Fruit fly (Drosophila melanogaster) whole organism, pupa: ENCODE data around the gene Acp65Aa.
A peak's percentile ranks its signal among the peaks of the same experiment; 100 is the strongest.

Experiments
- CG10348 ChIP-seq: fragments of 200-800 bp; sonication (Bioruptor generic); IDR thresholded peaks from 2 replicates; pipeline ENCODE4 v1.3.6; 2022; ENCODE audit warnings: missing biosample characterization, missing genetic modification characterization
- CG12605 ChIP-seq: fragments of 200-800 bp; sonication (Bioruptor generic); IDR thresholded peaks from 2 replicates; pipeline ENCODE4 v1.3.6; 2022; ENCODE audit warnings: missing biosample characterization, missing genetic modification characterization
- CG13204 ChIP-seq: fragments of 200-800 bp; sonication (Bioruptor generic); optimal IDR thresholded peaks from 2 replicates; lab custom pipeline; 2018; ENCODE audit warnings: missing biosample characterization, mild to moderate bottlenecking, missing genetic modification characterization, moderate library complexity
- CG14655 ChIP-seq: fragments of 200-800 bp; sonication (Bioruptor generic); optimal IDR thresholded peaks from 3 replicates; lab custom pipeline; 2017; ENCODE audit warnings: mild to moderate bottlenecking, missing biosample characterization, missing genetic modification reagents, missing genetic modification characterization
- CG15710 ChIP-seq: fragments of 200-800 bp; sonication (Bioruptor generic); optimal IDR thresholded peaks from 2 replicates; lab custom pipeline; 2018; ENCODE audit warnings: missing biosample characterization, mild to moderate bottlenecking, missing genetic modification characterization, moderate library complexity
- CG17806 ChIP-seq: fragments of 200-800 bp; sonication (Bioruptor generic); optimal IDR thresholded peaks from 2 replicates; lab custom pipeline; 2018; ENCODE audit warnings: missing biosample characterization, mild to moderate bottlenecking, missing genetic modification characterization, moderate library complexity
- CG32121 ChIP-seq: fragments of 200-800 bp; sonication (Bioruptor generic); IDR thresholded peaks from 2 replicates; pipeline ENCODE4 v1.3.6; 2022; ENCODE audit warnings: missing biosample characterization, missing genetic modification characterization
- CG34367 ChIP-seq: fragments of 200-800 bp; sonication (Bioruptor generic); optimal IDR thresholded peaks from 2 replicates; lab custom pipeline; 2018; ENCODE audit warnings: missing biosample characterization, mild to moderate bottlenecking, missing genetic modification characterization
- CG4496 ChIP-seq: fragments of 200-800 bp; sonication (Bioruptor generic); IDR thresholded peaks from 3 replicates; pipeline ENCODE4 v1.3.6; 2022; ENCODE audit warnings: missing biosample characterization, missing genetic modification characterization
- CG8159 ChIP-seq: fragments of 200-800 bp; sonication (Bioruptor generic); optimal IDR thresholded peaks from 3 replicates; lab custom pipeline; 2018; ENCODE audit warnings: missing biosample characterization, mild to moderate bottlenecking, missing genetic modification characterization, moderate library complexity
- CG8301 ChIP-seq: fragments of 200-800 bp; sonication (Bioruptor generic); optimal IDR thresholded peaks from 2 replicates; lab custom pipeline; 2018; ENCODE audit warnings: missing biosample characterization, mild to moderate bottlenecking, missing genetic modification characterization
- CG9948 ChIP-seq: fragments of 200-800 bp; sonication (Bioruptor generic); optimal IDR thresholded peaks from 2 replicates; lab custom pipeline; 2018; ENCODE audit warnings: missing biosample characterization, mild to moderate bottlenecking, missing genetic modification characterization, moderate library complexity
- D1 ChIP-seq: fragments of 200-800 bp; sonication (Bioruptor generic); optimal IDR thresholded peaks from 2 replicates; lab custom pipeline; 2018; ENCODE audit warnings: missing biosample characterization, mild to moderate bottlenecking, missing genetic modification characterization, moderate library complexity
- EcR ChIP-seq: fragments of 200-800 bp; sonication (Bioruptor generic); optimal IDR thresholded peaks from 3 replicates; lab custom pipeline; 2019; ENCODE audit warnings: missing biosample characterization, missing genetic modification characterization, mild to moderate bottlenecking, moderate library complexity, missing genetic modification reagents
- Ets98B ChIP-seq: fragments of 200-800 bp; sonication (Bioruptor generic); IDR thresholded peaks from 2 replicates; pipeline ENCODE4 v1.3.6; 2022; ENCODE audit warnings: missing biosample characterization, missing genetic modification characterization
- Pif1A ChIP-seq: fragments of 200-800 bp; sonication (Bioruptor generic); optimal IDR thresholded peaks from 3 replicates; lab custom pipeline; 2016; ENCODE audit warnings: missing biosample characterization, missing genetic modification characterization
- Pif1B ChIP-seq: fragments of 200-800 bp; sonication (Bioruptor generic); optimal IDR thresholded peaks from 3 replicates; lab custom pipeline; 2016; ENCODE audit warnings: missing biosample characterization, missing genetic modification characterization
- Snoo ChIP-seq: fragments of 200-800 bp; sonication (Bioruptor generic); optimal IDR thresholded peaks from 3 replicates; lab custom pipeline; 2017; ENCODE audit warnings: missing biosample characterization, mild to moderate bottlenecking, missing genetic modification characterization, inconsistent platforms
- fd96Ca ChIP-seq: fragments of 200-800 bp; sonication (Bioruptor generic); IDR thresholded peaks from 3 replicates; pipeline ENCODE4 v1.3.6; 2022; ENCODE audit warnings: missing biosample characterization, missing genetic modification characterization
- gl ChIP-seq: fragments of 200-800 bp; sonication (Bioruptor generic); optimal IDR thresholded peaks from 2 replicates; lab custom pipeline; 2018; ENCODE audit warnings: missing biosample characterization, mild to moderate bottlenecking, missing genetic modification characterization
- rn ChIP-seq: fragments of 200-800 bp; sonication (Bioruptor generic); IDR thresholded peaks from 2 replicates; pipeline ENCODE4 v1.3.6; 2022; ENCODE audit warnings: missing biosample characterization, missing genetic modification characterization

Acp65Aa gene

DNA sequence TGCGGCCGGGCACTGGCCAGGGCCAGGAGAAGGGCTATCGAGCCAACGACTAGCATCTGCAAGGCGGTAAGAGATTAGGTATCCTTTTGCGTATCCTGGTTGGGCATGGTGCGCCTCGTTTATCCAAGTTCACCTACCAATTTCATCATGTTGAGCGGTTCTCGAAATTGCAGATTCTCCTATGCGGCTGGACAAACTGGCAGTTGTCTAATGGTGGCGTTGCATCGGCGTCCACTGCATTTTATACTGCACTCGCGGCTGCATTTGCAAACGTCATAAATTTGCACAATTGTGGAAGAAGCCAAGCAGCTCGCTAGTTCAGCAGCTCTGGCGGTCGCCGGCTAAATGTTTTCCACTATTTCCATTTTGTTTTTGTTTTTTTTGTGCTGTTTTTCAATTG, at the start of gene Acp65Aa:
Acp65Aa (minus strand) TSS at position 215 of the 400 bp plus-strand sequence.
- TF ChIP-seq CG8301 (tag; lab: Kevin White, UChicago) = no peak
- no peak for TF ChIP-seq CG12605 (GFP tag; lab: Robert Waterston, UW)
- TF ChIP-seq gl (tag; lab: Kevin White, UChicago) = no peak
- no peak for TF ChIP-seq CG8159 (tag; lab: Kevin White, UChicago)
- TF ChIP-seq CG10348 = no peak
- TF ChIP-seq D1 (tag; lab: Kevin White, UChicago) = no peak
- no peak for TF ChIP-seq CG13204 (GFP tag; lab: Kevin White, UChicago)
- TF ChIP-seq CG32121 = no peak
- no peak for TF ChIP-seq CG4496 (GFP tag; lab: Robert Waterston, UW)
- no peak for TF ChIP-seq CG15710 (tag; lab: Kevin White, UChicago)
- TF ChIP-seq Pif1B (GFP tag; lab: Kevin White, UChicago) = no peak
- TF ChIP-seq CG9948 (tag; lab: Kevin White, UChicago) = no peak
- no peak for TF ChIP-seq rn (GFP tag; lab: Robert Waterston, UW)
- TF ChIP-seq, all 21 proteins: peak for 0

DNA sequence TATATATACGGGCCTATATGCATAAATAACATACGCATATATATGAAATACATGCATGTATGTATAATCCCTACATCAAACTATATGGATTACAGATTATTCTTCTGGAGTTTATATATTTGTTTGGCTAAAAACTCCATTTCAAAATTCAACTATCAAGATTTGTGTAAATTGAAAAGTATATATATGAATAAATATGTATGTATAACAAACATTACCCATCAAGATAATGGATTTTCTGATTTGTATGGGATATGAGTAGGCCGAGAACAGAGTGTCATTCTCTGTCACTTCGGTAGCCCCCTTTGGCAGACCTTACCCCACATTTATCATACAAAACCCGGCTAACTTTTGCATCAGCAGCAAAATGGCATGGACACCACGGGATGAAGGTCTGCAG, 47.6 kb upstream of the Acp65Aa start, which contains the start of gene CG8219:
CG8219 (plus strand) TSS at position 301 of the 400 bp plus-strand sequence.
- TF ChIP-seq CG15710 (tag; lab: Kevin White, UChicago) (no peak), Pif1A (GFP tag; lab: Kevin White, UChicago) (no peak), Ets98B (GFP tag; lab: Robert Waterston, UW) (no peak), Pif1B (GFP tag; lab: Kevin White, UChicago) (no peak), rn (GFP tag; lab: Robert Waterston, UW) (no peak), CG13204 (GFP tag; lab: Kevin White, UChicago) (no peak), CG8159 (tag; lab: Kevin White, UChicago) (no peak), CG9948 (tag; lab: Kevin White, UChicago) (no peak), fd96Ca (GFP tag; lab: Robert Waterston, UW) (no peak), Snoo (no peak), CG8301 (tag; lab: Kevin White, UChicago) (no peak), CG14655 (GFP tag; lab: Kevin White, UChicago) (no peak), EcR (no peak), CG4496 (GFP tag; lab: Robert Waterston, UW) (no peak), D1 (tag; lab: Kevin White, UChicago) (no peak), CG32121 (no peak), CG17806 (no peak)

DNA sequence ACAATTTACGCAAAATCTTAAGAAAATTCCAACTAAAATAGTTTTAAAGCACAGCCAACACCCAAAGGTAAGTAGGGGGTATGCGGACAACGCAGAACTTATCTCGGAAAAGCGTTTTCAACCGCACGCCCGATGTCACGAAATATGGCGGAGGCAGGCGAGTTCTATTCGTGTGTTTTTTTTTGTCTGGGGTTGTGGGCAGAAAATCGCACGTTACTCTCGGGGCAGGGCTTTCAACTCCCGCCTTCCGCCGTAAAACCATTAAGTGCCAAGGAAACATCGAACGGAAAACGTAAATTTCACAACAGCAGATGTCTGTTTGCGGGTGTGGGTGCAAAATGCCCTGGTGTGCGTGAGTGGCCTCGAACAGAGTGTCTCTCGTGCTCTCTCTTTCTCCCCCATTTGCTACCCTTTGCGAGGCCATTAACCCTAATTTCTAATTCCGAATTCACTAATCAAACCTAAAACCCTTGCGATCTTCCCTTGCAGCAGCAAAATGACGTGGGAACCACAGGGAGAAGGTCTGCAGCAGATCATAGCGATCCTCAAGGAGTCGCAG, 41.1 kb upstream of the Acp65Aa start:
- TF ChIP-seq CG4496 (GFP tag; lab: Robert Waterston, UW) (0 out of 3 replicates have a peak, but pooled peaks have one; percentile 4), CG8159 (tag; lab: Kevin White, UChicago) (no peak), EcR (peak; percentile 96), CG14655 (GFP tag; lab: Kevin White, UChicago) (no peak)

DNA sequence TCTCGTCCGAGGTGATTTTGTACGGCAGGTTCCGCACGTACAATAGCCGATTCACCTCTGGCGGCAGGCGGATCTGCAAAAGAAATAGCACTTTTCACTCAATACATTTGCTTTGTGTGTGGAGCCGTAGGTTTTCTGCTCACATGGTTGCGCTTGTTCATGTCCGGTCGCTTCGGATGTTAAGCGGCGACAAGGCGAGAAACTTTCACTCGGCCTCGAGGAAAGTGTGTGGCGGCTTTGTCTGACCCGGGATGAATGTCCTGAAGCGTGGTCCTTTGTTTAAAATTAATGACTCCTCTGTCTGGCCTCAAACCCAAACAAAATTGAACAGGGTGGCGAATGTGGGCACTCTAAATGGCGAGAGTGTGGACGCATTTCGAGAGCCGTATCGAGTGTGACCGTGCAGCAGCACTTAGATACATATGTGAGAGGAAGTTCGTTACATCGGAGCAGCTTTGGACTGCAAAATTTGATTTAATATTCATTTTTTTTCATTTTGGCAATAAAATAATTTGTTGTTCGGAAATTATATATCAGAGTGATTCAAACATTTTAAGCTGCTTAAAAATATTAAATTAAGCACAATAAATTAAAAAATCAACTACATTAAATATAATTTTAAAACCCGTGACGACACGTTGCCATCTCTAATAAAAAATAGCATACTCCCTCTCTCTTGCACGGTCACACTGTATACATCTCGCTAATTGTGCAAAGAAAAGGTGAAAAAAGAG, 40.4 kb upstream of the Acp65Aa start, which contains the start of the genes Sf3b6 and Tnpo:
Sf3b6 (minus strand) TSS at position 358 of the 734 bp plus-strand sequence.
Tnpo (plus strand) TSS at position 659 of the 734 bp plus-strand sequence.
- TF ChIP-seq CG8301 (tag; lab: Kevin White, UChicago) = no peak
- TF ChIP-seq Snoo = peak; percentile 76
- TF ChIP-seq CG9948 (tag; lab: Kevin White, UChicago) = peak; percentile 73
- TF ChIP-seq CG12605 (GFP tag; lab: Robert Waterston, UW) = no peak
- TF ChIP-seq gl (tag; lab: Kevin White, UChicago) = no peak
- TF ChIP-seq EcR = peak; percentile 81
- TF ChIP-seq rn (GFP tag; lab: Robert Waterston, UW) = peak; percentile 64
- TF ChIP-seq D1 (tag; lab: Kevin White, UChicago) = no peak
- TF ChIP-seq CG17806 = peak; percentile 52
- 0 out of 2 replicates have a peak, but pooled peaks have one; percentile 19 for TF ChIP-seq CG10348
- peak; percentile 83 for TF ChIP-seq CG15710 (tag; lab: Kevin White, UChicago)
- TF ChIP-seq CG14655 (GFP tag; lab: Kevin White, UChicago) = no peak
- no peak for TF ChIP-seq CG8159 (tag; lab: Kevin White, UChicago)
- no peak for TF ChIP-seq Pif1A (GFP tag; lab: Kevin White, UChicago)
- peak; percentile 57 for TF ChIP-seq CG34367 (tag; lab: Kevin White, UChicago)
- no peak; the same call in none of the 2 replicates for TF ChIP-seq Ets98B (GFP tag; lab: Robert Waterston, UW)
- TF ChIP-seq CG32121 = peak; percentile 58; the same call in 1 of the 2 replicates
- TF ChIP-seq Pif1B (GFP tag; lab: Kevin White, UChicago) = no peak
- TF ChIP-seq fd96Ca (GFP tag; lab: Robert Waterston, UW) = peak; percentile 54; the same call in 2 of the 3 replicates
- no peak for TF ChIP-seq CG13204 (GFP tag; lab: Kevin White, UChicago)
- TF ChIP-seq CG4496 (GFP tag; lab: Robert Waterston, UW) = peak; percentile 60; the same call in 2 of the 3 replicates
